Fruit fly (Drosophila melanogaster): ENCODE results near the gene Pfdn5.
A peak's percentile ranks its signal among the peaks of the same experiment; 100 is the strongest.

Gene Pfdn5

dm6 chr3R:22447195-22447873 lies 39.5 kb upstream of the Pfdn5 start, which contains the start of gene CG34288 (continued):
- TF ChIP-seq Dfd (GFP tag; optimal IDR thresholded peaks at IDR 0.05) (no peak), sna (GFP tag; IDR thresholded peaks at IDR 0.05; ENCODE audit: partially characterized antibody) (no peak), ssp (GFP tag; IDR thresholded peaks at IDR 0.05) (no peak), CG6654 (GFP tag; optimal IDR thresholded peaks at IDR 0.05) (no peak), gt (GFP tag; IDR thresholded peaks at IDR 0.05) (no peak), twi (tag; optimal IDR thresholded peaks at IDR 0.05) (no peak), CG6854 (GFP tag; optimal IDR thresholded peaks at IDR 0.05) (no peak), CG2678 (tag; optimal IDR thresholded peaks at IDR 0.05) (peak; percentile 58), gce (GFP tag; IDR thresholded peaks at IDR 0.05) (0 out of 3 replicates have a peak, but pooled peaks have one; percentile 9), CG10654 (GFP tag; optimal IDR thresholded peaks at IDR 0.05) (no peak), CG15514 (GFP tag; optimal IDR thresholded peaks at IDR 0.05) (no peak), croc (GFP tag; conservative IDR thresholded peaks at IDR 0.05) (no peak), cato (GFP tag; optimal IDR thresholded peaks at IDR 0.05; ENCODE audit: borderline replicate concordance) (no peak), ems (GFP tag; optimal IDR thresholded peaks at IDR 0.05) (no peak), bbx (GFP tag; IDR thresholded peaks at IDR 0.05; ENCODE audit: partially characterized antibody) (peak; percentile 45), chn (GFP tag; optimal IDR thresholded peaks at IDR 0.05) (no peak), Mes4 (GFP tag; optimal IDR thresholded peaks at IDR 0.05) (no peak), mirr (GFP tag; optimal IDR thresholded peaks at IDR 0.05) (peak; percentile 92), Max (GFP tag; optimal IDR thresholded peaks at IDR 0.05) (no peak), CG8359 (GFP tag; optimal IDR thresholded peaks at IDR 0.05; ENCODE audit: borderline replicate concordance) (no peak), CG9876 (GFP tag; optimal IDR thresholded peaks at IDR 0.05) (no peak), NC2β (GFP tag; optimal IDR thresholded peaks at IDR 0.05) (no peak), en (GFP tag; optimal IDR thresholded peaks at IDR 0.05) (no peak), CG8765 (GFP tag; IDR thresholded peaks at IDR 0.05) (no peak), sqz (GFP tag; optimal IDR thresholded peaks at IDR 0.05) (no peak), Atf3 (GFP tag; optimal IDR thresholded peaks at IDR 0.05) (peak; percentile 17), CoRest (tag; optimal IDR thresholded peaks at IDR 0.05) (no peak), seq (GFP tag; IDR thresholded peaks at IDR 0.05) (no peak), CG4617 (GFP tag; optimal IDR thresholded peaks at IDR 0.05; ENCODE audit: borderline replicate concordance) (no peak), Ets65A (GFP tag) (no peak), danr (GFP tag; IDR thresholded peaks at IDR 0.05) (no peak), Ssrp (tag; optimal IDR thresholded peaks at IDR 0.05) (no peak), CG3838 (GFP tag; optimal IDR thresholded peaks at IDR 0.05) (no peak), TFAM (GFP tag; optimal IDR thresholded peaks at IDR 0.05) (no peak), Sox100B (GFP tag; optimal IDR thresholded peaks at IDR 0.05) (no peak), Drgx (GFP tag; IDR thresholded peaks at IDR 0.05) (no peak; the same call in 1 of the 2 replicates), CG2889 (GFP tag; IDR thresholded peaks at IDR 0.05) (no peak), CG4360 (GFP tag; IDR thresholded peaks at IDR 0.05) (no peak), NfI (GFP tag; optimal IDR thresholded peaks at IDR 0.05) (no peak), Dp (GFP tag; optimal IDR thresholded peaks at IDR 0.05) (peak; percentile 76), D19B (GFP tag; optimal IDR thresholded peaks at IDR 0.05) (no peak), HmgZ (tag; optimal IDR thresholded peaks at IDR 0.05) (peak; percentile 74), Pdp1 (GFP tag; optimal IDR thresholded peaks at IDR 0.05) (no peak), klu (GFP tag; IDR thresholded peaks at IDR 0.05) (no peak), aop (GFP tag; IDR thresholded peaks at IDR 0.05) (no peak), nmo (GFP tag; optimal IDR thresholded peaks at IDR 0.05) (no peak), shn (GFP tag; optimal IDR thresholded peaks at IDR 0.05) (peak; percentile 26), pita (GFP tag; optimal IDR thresholded peaks at IDR 0.05) (no peak), CG8089 (GFP tag; optimal IDR thresholded peaks at IDR 0.05) (no peak), ab (GFP tag; optimal IDR thresholded peaks at IDR 0.05) (no peak), nau (GFP tag; optimal IDR thresholded peaks at IDR 0.05) (no peak)

Measured in whole organism, embryonic.